Fruit fly (Drosophila melanogaster): Measurements from ENCODE around the gene CG6149.

DNA sequence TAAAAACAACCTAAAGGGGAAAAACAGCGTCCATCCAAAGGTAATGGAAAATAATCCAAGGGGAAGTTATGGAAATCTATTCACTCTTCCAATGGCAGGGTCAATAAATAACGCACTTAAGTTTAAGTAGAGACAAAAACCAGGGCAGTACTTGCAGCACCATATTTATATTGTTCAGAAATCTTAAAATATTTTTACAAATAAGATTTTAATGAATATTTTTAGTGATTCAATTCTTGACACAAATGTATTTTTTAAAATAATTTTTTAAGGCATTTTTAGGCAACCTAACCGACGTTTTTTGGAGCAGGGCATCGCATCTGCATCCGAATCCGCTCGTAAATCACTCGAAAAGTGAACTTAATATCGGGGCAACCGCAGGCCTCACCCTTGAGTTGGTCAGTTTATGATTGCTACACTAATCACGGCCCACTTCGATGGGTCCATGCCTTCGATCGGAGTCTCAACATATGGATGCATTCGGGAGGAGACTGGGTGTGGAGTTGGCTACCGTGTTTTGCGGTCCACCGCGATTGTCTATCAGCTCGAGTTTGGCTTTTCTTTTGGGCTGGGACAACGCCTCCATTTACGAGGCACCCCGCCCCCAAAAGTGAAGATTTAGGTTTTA is 28.0 kb downstream of the CG6149 start:
- TF ChIP-seq fkh (GFP tag; optimal IDR thresholded peaks at IDR 0.05) (no peak), CG9139 (GFP tag; optimal IDR thresholded peaks at IDR 0.05) (no peak), Blimp-1 (GFP tag; optimal IDR thresholded peaks at IDR 0.05) (no peak), spab (GFP tag; optimal IDR thresholded peaks at IDR 0.05) (no peak), Hr38 (GFP tag; optimal IDR thresholded peaks at IDR 0.05) (no peak), CG11294 (GFP tag; IDR thresholded peaks at IDR 0.05) (no peak), vri (GFP tag; optimal IDR thresholded peaks at IDR 0.05) (peak; percentile 32), fd85E (GFP tag; optimal IDR thresholded peaks at IDR 0.05) (no peak), CG4318 (GFP tag; optimal IDR thresholded peaks at IDR 0.05) (no peak)

Data from whole organism, prepupa.